Worm (Caenorhabditis elegans) whole organism, L1 larva: ENCODE measurements around the gene str-227.

ENCODE experiments used
- ces-1 ChIP-seq: fragments of 150-350 bp; optimal IDR thresholded peaks from 2 replicates; lab custom pipeline; 2014; ENCODE audit warnings: missing biosample characterization, missing genetic modification reagents, missing genetic modification characterization
- fkh-10 ChIP-seq: sonication (generic microtip); optimal IDR thresholded peaks from 2 replicates; lab custom pipeline; 2017; ENCODE audit warnings: missing biosample characterization, missing genetic modification reagents, missing genetic modification characterization
- nhr-76 ChIP-seq: sonication (generic microtip); optimal IDR thresholded peaks from 2 replicates; lab custom pipeline; 2017; ENCODE audit warnings: missing biosample characterization, missing genetic modification characterization
- tbx-2 ChIP-seq: sonication (generic microtip); optimal IDR thresholded peaks from 2 replicates; lab custom pipeline; 2016; ENCODE audit warnings: missing genetic modification characterization, missing compliant biosample characterization
- unc-62 ChIP-seq: fragments of 150-350 bp; optimal IDR thresholded peaks from 2 replicates; lab custom pipeline; 2014; ENCODE audit warnings: missing biosample characterization, missing genetic modification reagents, missing genetic modification characterization
- zag-1 ChIP-seq: fragments of 150-350 bp; optimal IDR thresholded peaks from 2 replicates; lab custom pipeline; 2014; ENCODE audit warnings: missing biosample characterization, missing genetic modification characterization

DNA sequence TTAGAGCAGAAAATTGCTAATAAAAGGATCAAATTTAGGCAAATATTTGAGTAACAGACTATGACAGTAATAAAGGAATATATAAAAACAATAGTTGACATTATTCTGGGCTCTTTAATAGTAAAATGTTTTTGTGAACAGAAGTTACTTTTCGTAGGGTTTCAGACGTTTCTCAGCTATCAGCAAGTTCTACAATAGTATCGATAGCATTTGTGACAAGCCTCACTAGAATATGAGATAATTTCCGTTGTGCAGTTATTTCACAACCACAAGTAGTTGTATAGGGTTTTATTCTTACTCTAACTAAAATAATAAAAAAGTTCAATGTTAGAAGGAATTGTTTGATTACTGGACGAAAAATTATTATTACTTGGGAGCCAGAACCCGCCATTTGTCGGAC, 28.5 kb downstream of the str-227 start, which contains the start of gene srbc-68:
- no peak for TF ChIP-seq unc-62 (GFP tag; lab: Kevin White, UChicago)
- TF ChIP-seq nhr-76 (tag; lab: Kevin White, UChicago): no peak
- no peak for TF ChIP-seq tbx-2
- TF ChIP-seq zag-1 (tag; lab: Kevin White, UChicago): no peak
- no peak for TF ChIP-seq fkh-10 (GFP tag; lab: Kevin White, UChicago)
- TF ChIP-seq ces-1 (GFP tag; lab: Kevin White, UChicago): no peak
